Worm (Caenorhabditis elegans): ENCODE results near the gene Y54E2A.7.
A peak's percentile ranks its signal among the peaks of the same experiment; 100 is the strongest.

Gene Y54E2A.7

DNA sequence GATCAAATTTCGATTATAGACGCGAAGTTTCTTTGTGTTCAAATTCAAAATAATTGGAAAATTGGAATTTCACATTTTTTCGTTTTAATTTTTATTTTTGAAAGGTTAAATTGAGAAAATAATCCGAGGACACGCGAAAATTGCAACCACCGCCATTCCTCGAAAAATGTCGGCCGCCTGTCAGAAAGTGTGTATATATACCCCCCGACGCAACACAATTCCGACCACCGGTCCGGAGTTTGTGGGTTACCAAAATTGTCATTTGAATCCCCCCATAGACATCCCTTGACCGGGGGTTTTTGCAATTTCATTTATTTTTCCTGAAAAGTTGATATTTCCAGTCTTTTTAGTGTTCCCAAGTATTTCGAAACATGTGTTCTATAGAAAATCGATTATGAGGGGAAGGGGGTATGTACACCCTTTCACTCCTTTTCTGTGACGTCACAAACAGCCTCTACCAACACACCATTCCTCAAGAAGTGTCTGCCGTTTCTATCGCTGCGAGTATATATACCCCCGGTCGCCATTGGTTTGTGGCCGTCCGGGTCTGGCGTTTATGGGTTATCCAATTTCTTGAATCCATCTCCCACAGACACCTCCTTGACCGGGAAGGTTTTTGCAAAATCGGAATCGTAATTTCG, 31.6 kb upstream of the Y54E2A.7 start, which contains the start of gene W01D2.3 (continued):
- TF ChIP-seq ztf-25 (GFP tag; IDR thresholded peaks at IDR 0.05) = 0 out of 2 replicates have a peak, but pooled peaks have one; percentile 4
- peak; percentile 70 for TF ChIP-seq chd-7 (tag; optimal IDR thresholded peaks at IDR 0.05)
- TF ChIP-seq B0261.1 (tag; optimal IDR thresholded peaks at IDR 0.05) = peak; percentile 69
- no peak for TF ChIP-seq efl-1 (GFP tag; optimal IDR thresholded peaks at IDR 0.05)
- TF ChIP-seq lsy-27 (tag; optimal IDR thresholded peaks at IDR 0.05; ENCODE audit: borderline replicate concordance, insufficient read depth) = no peak
- no peak for TF ChIP-seq nfya-2 (GFP tag; IDR thresholded peaks at IDR 0.05)
- peak; percentile 7 for TF ChIP-seq madf-10 (tag; optimal IDR thresholded peaks at IDR 0.05)
- peak; percentile 24 for TF ChIP-seq sptf-2 (GFP tag; optimal IDR thresholded peaks at IDR 0.05)
- TF ChIP-seq bed-1 (GFP tag; IDR thresholded peaks at IDR 0.05) = 0 out of 2 replicates have a peak, but pooled peaks have one; percentile 19
- TF ChIP-seq egrh-3 (GFP tag; IDR thresholded peaks at IDR 0.05) = no peak
- TF ChIP-seq snpc-1.3 (tag; optimal IDR thresholded peaks at IDR 0.05; ENCODE audit: insufficient read depth) = peak; percentile 76
- no peak for TF ChIP-seq lir-1 (GFP tag; conservative IDR thresholded peaks at IDR 0.05)
- no peak for TF ChIP-seq lag-1 (GFP tag; IDR thresholded peaks at IDR 0.05)
- TF ChIP-seq zfh-2 (GFP tag; conservative IDR thresholded peaks at IDR 0.05) = peak; percentile 32; the same call in 1 of the 2 replicates
- peak; percentile 75 for TF ChIP-seq ztf-26 (tag; optimal IDR thresholded peaks at IDR 0.05)
- TF ChIP-seq cebp-2 (GFP tag; IDR thresholded peaks at IDR 0.05) = 0 out of 2 replicates have a peak, but pooled peaks have one; percentile 71
- TF ChIP-seq egl-44 (GFP tag; IDR thresholded peaks at IDR 0.05) = no peak
- no peak for TF ChIP-seq ceh-79 (tag; optimal IDR thresholded peaks at IDR 0.05)
- TF ChIP-seq K12H6.12 (tag; optimal IDR thresholded peaks at IDR 0.05) = peak; percentile 59
- TF ChIP-seq die-1 (tag; optimal IDR thresholded peaks at IDR 0.05) = peak; percentile 2
- peak; percentile 83 for TF ChIP-seq cebp-1 (GFP tag; IDR thresholded peaks at IDR 0.05)
- TF ChIP-seq cebp-1 (tag; optimal IDR thresholded peaks at IDR 0.05) = peak; percentile 94
- peak; percentile 16 for TF ChIP-seq attf-5 (GFP tag; optimal IDR thresholded peaks at IDR 0.05)
- 0 out of 2 replicates have a peak, but pooled peaks have one; percentile 22 for TF ChIP-seq hsf-1 (GFP tag; IDR thresholded peaks at IDR 0.05)
- TF ChIP-seq F57A8.1 (GFP tag; optimal IDR thresholded peaks at IDR 0.05) = peak; percentile 34
- TF ChIP-seq aptf-2 (GFP tag; conservative IDR thresholded peaks at IDR 0.05) = no peak
- no peak for TF ChIP-seq mes-4 (tag; optimal IDR thresholded peaks at IDR 0.05)
- TF ChIP-seq T07F8.4 (tag; optimal IDR thresholded peaks at IDR 0.05) = peak; percentile 49
- peak; percentile 9; the same call in 1 of the 2 replicates for TF ChIP-seq nhr-120 (GFP tag; IDR thresholded peaks at IDR 0.05)
- TF ChIP-seq F23B12.7 (tag; optimal IDR thresholded peaks at IDR 0.05; ENCODE audit: insufficient read depth) = peak; percentile 84
- TF ChIP-seq Y56A3A.18 (GFP tag; IDR thresholded peaks at IDR 0.05) = 0 out of 2 replicates have a peak, but pooled peaks have one; percentile 44
- peak; percentile 68; the same call in 1 of the 2 replicates for TF ChIP-seq ekl-4 (GFP tag; IDR thresholded peaks at IDR 0.05)
- peak; percentile 11 for TF ChIP-seq lsl-1 (GFP tag; optimal IDR thresholded peaks at IDR 0.05)
- peak; percentile 42 for TF ChIP-seq athp-1 (tag; optimal IDR thresholded peaks at IDR 0.05)
- no peak for TF ChIP-seq ama-1 (optimal IDR thresholded peaks at IDR 0.05)
- TF ChIP-seq ama-1 (GFP tag; optimal IDR thresholded peaks at IDR 0.05) = peak in 1 of 2 experiments; percentile 49
- TF ChIP-seq lin-35 (GFP tag; optimal IDR thresholded peaks at IDR 0.05) = peak in 1 of 3 experiments; percentile 65
- peak; percentile 76 for TF ChIP-seq dox-1 (GFP tag; IDR thresholded peaks at IDR 0.05)
- no peak for TF ChIP-seq T26A5.8 (tag; optimal IDR thresholded peaks at IDR 0.05)
- TF ChIP-seq dpff-1 (tag; optimal IDR thresholded peaks at IDR 0.05) = no peak
- TF ChIP-seq repo-1 (tag; optimal IDR thresholded peaks at IDR 0.05) = peak; percentile 84
- peak; percentile 60; the same call in 1 of the 2 replicates for TF ChIP-seq hmg-1.2 (GFP tag; IDR thresholded peaks at IDR 0.05)
- peak; percentile 95 for TF ChIP-seq snpc-3.4 (tag; optimal IDR thresholded peaks at IDR 0.05)
- TF ChIP-seq lin-26 (GFP tag; IDR thresholded peaks at IDR 0.05) = peak; percentile 69; the same call in 1 of the 2 replicates
- peak; percentile 80 for TF ChIP-seq atf-7 (tag; optimal IDR thresholded peaks at IDR 0.05)
- peak; percentile 39; the same call in 1 of the 2 replicates for TF ChIP-seq D2030.7 (GFP tag; IDR thresholded peaks at IDR 0.05)
- peak; percentile 92 for TF ChIP-seq snpc-1.1 (tag; optimal IDR thresholded peaks at IDR 0.05; ENCODE audit: insufficient read depth)

Measured in whole organism, young adult.